3 worm cellular contexts compared by ENCODE assay signal in genomic region chrV:773256-773655, ce11.
TF ChIP-seq lines count a peak whose summit lies in the region.

TSS of gene sti-1 (plus strand) at chrV:773518.

TF ChIP-seq in whole organism, L1 larva, 84 proteins besides CTCF, POLR2A, EP300 and RAD21 (continued from another document and continues in another):
- TF ChIP-seq ceh-90 (tag; optimal IDR thresholded peaks at IDR 0.05; lab: Kevin White, UChicago) = no peak
- TF ChIP-seq egl-13 (tag; optimal IDR thresholded peaks at IDR 0.05; lab: Kevin White, UChicago) = peak; percentile 89
- TF ChIP-seq unc-30 (tag; optimal IDR thresholded peaks at IDR 0.05; lab: Kevin White, UChicago) = no peak
- peak; percentile 39 for TF ChIP-seq nhr-28 (tag; optimal IDR thresholded peaks at IDR 0.05; lab: Kevin White, UChicago)
- TF ChIP-seq lin-15B (tag; optimal IDR thresholded peaks at IDR 0.05; lab: Kevin White, UChicago) = peak; percentile 85
- peak in 2 of 6 experiments; percentile 65 to 90 for TF ChIP-seq elt-3 (tag; optimal IDR thresholded peaks at IDR 0.05; lab: Kevin White, UChicago)
- TF ChIP-seq hlh-4 (tag; optimal IDR thresholded peaks at IDR 0.05; lab: Kevin White, UChicago) = no peak
- peak; percentile 93 for TF ChIP-seq nhr-20 (tag; optimal IDR thresholded peaks at IDR 0.05; lab: Kevin White, UChicago)
- no peak for TF ChIP-seq Y116A8C.19 (tag; optimal IDR thresholded peaks at IDR 0.05; lab: Kevin White, UChicago; ENCODE audit: borderline replicate concordance)
- TF ChIP-seq ceh-63 (GFP tag; optimal IDR thresholded peaks at IDR 0.05; lab: Kevin White, UChicago) = no peak
- peak; percentile 99 to 100 for TF ChIP-seq efl-1 (optimal IDR thresholded peaks at IDR 0.05; lab: Kevin White, UChicago)
- TF ChIP-seq efl-1 (GFP tag; optimal IDR thresholded peaks at IDR 0.05 in 1 of 2; lab: Kevin White, UChicago) = peak; percentile 99 to 100
- peak; percentile 98 for TF ChIP-seq lin-14 (GFP tag; optimal IDR thresholded peaks at IDR 0.05; lab: Kevin White, UChicago)
- peak; percentile 71 for TF ChIP-seq sox-4 (tag; optimal IDR thresholded peaks at IDR 0.05; lab: Kevin White, UChicago)
- peak; percentile 89 to 91 for TF ChIP-seq lsy-2 (tag; optimal IDR thresholded peaks at IDR 0.05; lab: Kevin White, UChicago)
- peak; percentile 93 for TF ChIP-seq nhr-85 (tag; lab: Kevin White, UChicago)
- peak; percentile 97 to 99 for TF ChIP-seq lin-35 (GFP tag; optimal IDR thresholded peaks at IDR 0.05; lab: Kevin White, UChicago)
- no peak for TF ChIP-seq mef-2 (tag; optimal IDR thresholded peaks at IDR 0.05; lab: Kevin White, UChicago)
- TF ChIP-seq snpc-4 (tag; optimal IDR thresholded peaks at IDR 0.05; lab: Kevin White, UChicago) = peak; percentile 65
- TF ChIP-seq snu-23 (GFP tag; optimal IDR thresholded peaks at IDR 0.05; lab: Kevin White, UChicago) = peak; percentile 97
- peak; percentile 81 for TF ChIP-seq irx-1 (tag; optimal IDR thresholded peaks at IDR 0.05; lab: Kevin White, UChicago)
- TF ChIP-seq pqm-1 (tag; optimal IDR thresholded peaks at IDR 0.05; lab: Kevin White, UChicago) = no peak
- peak; percentile 54 for TF ChIP-seq lir-3 (tag; optimal IDR thresholded peaks at IDR 0.05; lab: Kevin White, UChicago; ENCODE audit: poor library complexity)
- peak in 1 of 2 experiments; percentile 75 for TF ChIP-seq mdl-1 (tag; optimal IDR thresholded peaks at IDR 0.05; lab: Kevin White, UChicago)
- peak; percentile 92 for TF ChIP-seq nhr-19 (GFP tag; conservative IDR thresholded peaks at IDR 0.05; lab: Robert Waterston, UW)
- TF ChIP-seq jun-1 (tag; optimal IDR thresholded peaks at IDR 0.05; lab: Kevin White, UChicago) = peak; percentile 86
- TF ChIP-seq nhr-11 (tag; optimal IDR thresholded peaks at IDR 0.05; lab: Kevin White, UChicago) = peak; percentile 81
- TF ChIP-seq efl-3 (GFP tag; optimal IDR thresholded peaks at IDR 0.05; lab: Kevin White, UChicago) = no peak
- peak; percentile 56 for TF ChIP-seq ama-1 (optimal IDR thresholded peaks at IDR 0.05; lab: Kevin White, UChicago)
- TF ChIP-seq pax-3 (tag; optimal IDR thresholded peaks at IDR 0.05; lab: Kevin White, UChicago) = peak; percentile 77
- TF ChIP-seq zag-1 (tag; optimal IDR thresholded peaks at IDR 0.05; lab: Kevin White, UChicago) = no peak
- TF ChIP-seq ztf-4 (tag; optimal IDR thresholded peaks at IDR 0.05; lab: Kevin White, UChicago) = no peak
- peak; percentile 95 for TF ChIP-seq nhr-71 (tag; optimal IDR thresholded peaks at IDR 0.05; lab: Kevin White, UChicago)
- peak; percentile 91 for TF ChIP-seq rnt-1 (tag; optimal IDR thresholded peaks at IDR 0.05; lab: Kevin White, UChicago)
- peak; percentile 87 for TF ChIP-seq unc-86 (tag; optimal IDR thresholded peaks at IDR 0.05; lab: Kevin White, UChicago)
- peak; percentile 74 for TF ChIP-seq blmp-1 (tag; optimal IDR thresholded peaks at IDR 0.05; lab: Kevin White, UChicago)
- TF ChIP-seq ceh-88 (GFP tag; IDR thresholded peaks at IDR 0.05; lab: Robert Waterston, UW) = peak; percentile 53; the same call in 1 of the 2 replicates
- TF ChIP-seq dpl-1 (GFP tag; optimal IDR thresholded peaks at IDR 0.05; lab: Kevin White, UChicago) = peak; percentile 96 to 97 (median 97)
- no peak for TF ChIP-seq C34B4.2 (tag; optimal IDR thresholded peaks at IDR 0.05; lab: Kevin White, UChicago)
- TF ChIP-seq elt-2 (tag; optimal IDR thresholded peaks at IDR 0.05; lab: Kevin White, UChicago) = peak; percentile 49
- TF ChIP-seq C16A3.4 (tag; optimal IDR thresholded peaks at IDR 0.05; lab: Kevin White, UChicago) = peak; percentile 83
- peak; percentile 85 to 92 (median 88) for TF ChIP-seq ceh-82 (tag; optimal IDR thresholded peaks at IDR 0.05; lab: Kevin White, UChicago)
- TF ChIP-seq fkh-8 (tag; optimal IDR thresholded peaks at IDR 0.05; lab: Kevin White, UChicago) = peak; percentile 83
- TF ChIP-seq tbx-2 (tag; optimal IDR thresholded peaks at IDR 0.05; lab: Kevin White, UChicago) = peak; percentile 91

TF ChIP-seq in whole organism, L3 larva, 47 proteins besides CTCF, POLR2A, EP300 and RAD21 (continued from another document):
- peak; percentile 64 for TF ChIP-seq hmg-11 (tag; optimal IDR thresholded peaks at IDR 0.05; lab: Kevin White, UChicago)
- TF ChIP-seq pqm-1 (tag; optimal IDR thresholded peaks at IDR 0.05; lab: Kevin White, UChicago) = peak; percentile 63
- TF ChIP-seq nhr-23 (tag; optimal IDR thresholded peaks at IDR 0.05; lab: Kevin White, UChicago) = peak; percentile 90
- TF ChIP-seq snpc-4 (tag; optimal IDR thresholded peaks at IDR 0.05; lab: Kevin White, UChicago) = peak; percentile 73
- TF ChIP-seq ztf-11 (tag; optimal IDR thresholded peaks at IDR 0.05; lab: Kevin White, UChicago) = no peak
- no peak for TF ChIP-seq ztf-4 (tag; optimal IDR thresholded peaks at IDR 0.05; lab: Kevin White, UChicago)
- no peak for TF ChIP-seq unc-62 (GFP tag; optimal IDR thresholded peaks at IDR 0.05; lab: Kevin White, UChicago)
- no peak for TF ChIP-seq fos-1 (tag; optimal IDR thresholded peaks at IDR 0.05; lab: Kevin White, UChicago)
- TF ChIP-seq egl-27 (tag; optimal IDR thresholded peaks at IDR 0.05; lab: Kevin White, UChicago) = no peak
- peak; percentile 70 for TF ChIP-seq R02D3.7 (tag; optimal IDR thresholded peaks at IDR 0.05; lab: Kevin White, UChicago)
- TF ChIP-seq nhr-12 (tag; optimal IDR thresholded peaks at IDR 0.05; lab: Kevin White, UChicago) = no peak
- no peak for TF ChIP-seq mml-1 (tag; optimal IDR thresholded peaks at IDR 0.05; lab: Kevin White, UChicago)
- TF ChIP-seq lin-39 (tag; optimal IDR thresholded peaks at IDR 0.05; lab: Kevin White, UChicago) = peak; percentile 83
- TF ChIP-seq eor-1 (tag; optimal IDR thresholded peaks at IDR 0.05; lab: Kevin White, UChicago) = peak in 1 of 2 experiments; percentile 8
- peak; percentile 85 for TF ChIP-seq lin-15B (tag; optimal IDR thresholded peaks at IDR 0.05; lab: Kevin White, UChicago)
- peak; percentile 4 for TF ChIP-seq ama-1 (optimal IDR thresholded peaks at IDR 0.05; lab: Kevin White, UChicago)
- TF ChIP-seq ceh-9 (tag; optimal IDR thresholded peaks at IDR 0.05; lab: Kevin White, UChicago) = no peak
- TF ChIP-seq mdl-1 (tag; optimal IDR thresholded peaks at IDR 0.05; lab: Kevin White, UChicago) = no peak
- peak; percentile 72 for TF ChIP-seq ceh-28 (tag; optimal IDR thresholded peaks at IDR 0.05; lab: Kevin White, UChicago)
- TF ChIP-seq ceh-16 (tag; optimal IDR thresholded peaks at IDR 0.05; lab: Kevin White, UChicago) = no peak
- TF ChIP-seq daf-12 (tag; optimal IDR thresholded peaks at IDR 0.05; lab: Kevin White, UChicago) = no peak
- TF ChIP-seq nhr-11 (tag; optimal IDR thresholded peaks at IDR 0.05; lab: Kevin White, UChicago) = no peak
- TF ChIP-seq ceh-82 (tag; optimal IDR thresholded peaks at IDR 0.05; lab: Kevin White, UChicago) = peak; percentile 20
- no peak for TF ChIP-seq fkh-10 (GFP tag; optimal IDR thresholded peaks at IDR 0.05; lab: Kevin White, UChicago)
- no peak for TF ChIP-seq aly-2 (tag; optimal IDR thresholded peaks at IDR 0.05; lab: Kevin White, UChicago)
- TF ChIP-seq elt-2 (tag; optimal IDR thresholded peaks at IDR 0.05; lab: Kevin White, UChicago) = peak; percentile 42
- TF ChIP-seq jun-1 (tag; optimal IDR thresholded peaks at IDR 0.05; lab: Kevin White, UChicago) = peak; percentile 65
- TF ChIP-seq lsy-12 (tag; optimal IDR thresholded peaks at IDR 0.05; lab: Kevin White, UChicago) = peak; percentile 45

TF ChIP-seq in whole organism, young adult, 124 proteins besides CTCF, POLR2A, EP300 and RAD21 (continued from another document and continues in another):
- TF ChIP-seq gei-17 (GFP tag; optimal IDR thresholded peaks at IDR 0.05; lab: Kevin White, UChicago) (no peak), hlh-26 (GFP tag; conservative IDR thresholded peaks at IDR 0.05; lab: Robert Waterston, UW) (no peak), mxl-1 (tag; optimal IDR thresholded peaks at IDR 0.05; lab: Kevin White, UChicago) (no peak), nhr-80 (tag; optimal IDR thresholded peaks at IDR 0.05; lab: Kevin White, UChicago) (no peak), nfya-1 (tag; optimal IDR thresholded peaks at IDR 0.05; lab: Kevin White, UChicago; ENCODE audit: borderline replicate concordance, insufficient read depth) (no peak), Y53G8AR.9 (GFP tag; conservative IDR thresholded peaks at IDR 0.05; lab: Robert Waterston, UW) (no peak), hrde-1 (tag; optimal IDR thresholded peaks at IDR 0.05; lab: Kevin White, UChicago; ENCODE audit: borderline replicate concordance) (no peak), repo-1 (tag; optimal IDR thresholded peaks at IDR 0.05; lab: Kevin White, UChicago) (no peak), cebp-2 (GFP tag; IDR thresholded peaks at IDR 0.05; lab: Robert Waterston, UW) (no peak), ets-4 (GFP tag; optimal IDR thresholded peaks at IDR 0.05; lab: Kevin White, UChicago) (no peak), let-526 (GFP tag; IDR thresholded peaks at IDR 0.05; lab: Robert Waterston, UW) (no peak), ceh-91 (GFP tag; IDR thresholded peaks at IDR 0.05; lab: Robert Waterston, UW) (peak; percentile 47), lin-54 (GFP tag; optimal IDR thresholded peaks at IDR 0.05; lab: Kevin White, UChicago) (peak; percentile 94), B0019.2 (GFP tag; conservative IDR thresholded peaks at IDR 0.05; lab: Robert Waterston, UW) (no peak), lir-1 (GFP tag; conservative IDR thresholded peaks at IDR 0.05; lab: Robert Waterston, UW) (no peak), F55B11.4 (tag; optimal IDR thresholded peaks at IDR 0.05; lab: Kevin White, UChicago; ENCODE audit: borderline replicate concordance, insufficient read depth) (no peak), snpc-3.4 (tag; optimal IDR thresholded peaks at IDR 0.05; lab: Kevin White, UChicago) (peak; percentile 55), D2030.7 (GFP tag; IDR thresholded peaks at IDR 0.05; lab: Robert Waterston, UW) (peak; percentile 85), F33H1.4 (GFP tag; IDR thresholded peaks at IDR 0.05; lab: Robert Waterston, UW) (peak; percentile 28; the same call in 1 of the 2 replicates), K12H6.12 (tag; optimal IDR thresholded peaks at IDR 0.05; lab: Kevin White, UChicago) (peak; percentile 63), madf-6 (GFP tag; IDR thresholded peaks at IDR 0.05; lab: Robert Waterston, UW) (peak; percentile 72), egl-44 (GFP tag; IDR thresholded peaks at IDR 0.05; lab: Robert Waterston, UW) (no peak), xnd-1 (tag; optimal IDR thresholded peaks at IDR 0.05; lab: Kevin White, UChicago) (no peak), nhr-179 (tag; optimal IDR thresholded peaks at IDR 0.05; lab: Kevin White, UChicago) (no peak), T26A5.8 (tag; optimal IDR thresholded peaks at IDR 0.05; lab: Kevin White, UChicago) (no peak), pbrm-1 (GFP tag; IDR thresholded peaks at IDR 0.05; lab: Robert Waterston, UW) (peak; percentile 84), F57A8.1 (GFP tag; optimal IDR thresholded peaks at IDR 0.05; lab: Kevin White, UChicago) (no peak), ztf-18 (tag; optimal IDR thresholded peaks at IDR 0.05; lab: Kevin White, UChicago) (no peak), nhr-90 (tag; optimal IDR thresholded peaks at IDR 0.05; lab: Kevin White, UChicago) (no peak), F23B12.7 (tag; optimal IDR thresholded peaks at IDR 0.05; lab: Kevin White, UChicago; ENCODE audit: insufficient read depth) (peak; percentile 30), unc-130 (GFP tag; optimal IDR thresholded peaks at IDR 0.05; lab: Kevin White, UChicago) (no peak), nhr-120 (GFP tag; IDR thresholded peaks at IDR 0.05; lab: Robert Waterston, UW) (no peak), mcd-1 (GFP tag; IDR thresholded peaks at IDR 0.05; lab: Robert Waterston, UW) (peak; percentile 98), madf-3 (GFP tag; IDR thresholded peaks at IDR 0.05; lab: Robert Waterston, UW) (peak; percentile 70; the same call in 1 of the 2 replicates), him-1 (tag; optimal IDR thresholded peaks at IDR 0.05; lab: Kevin White, UChicago) (peak; percentile 24), sea-2 (GFP tag; IDR thresholded peaks at IDR 0.05; lab: Robert Waterston, UW) (no peak), athp-1 (tag; optimal IDR thresholded peaks at IDR 0.05; lab: Kevin White, UChicago) (no peak), Y67H2A.10 (GFP tag; conservative IDR thresholded peaks at IDR 0.05; lab: Robert Waterston, UW) (no peak), dpl-1 (GFP tag; optimal IDR thresholded peaks at IDR 0.05; lab: Kevin White, UChicago) (peak; percentile 80), F52B5.7 (tag; optimal IDR thresholded peaks at IDR 0.05; lab: Kevin White, UChicago) (no peak), F22D6.2 (tag; optimal IDR thresholded peaks at IDR 0.05; lab: Kevin White, UChicago) (no peak), snpc-1.1 (tag; optimal IDR thresholded peaks at IDR 0.05; lab: Kevin White, UChicago; ENCODE audit: insufficient read depth) (peak; percentile 32), mes-4 (tag; optimal IDR thresholded peaks at IDR 0.05; lab: Kevin White, UChicago) (no peak), fkh-3 (tag; optimal IDR thresholded peaks at IDR 0.05; lab: Kevin White, UChicago) (no peak), zim-3 (tag; optimal IDR thresholded peaks at IDR 0.05; lab: Kevin White, UChicago) (no peak), pha-4 (tag; optimal IDR thresholded peaks at IDR 0.05; lab: Kevin White, UChicago) (no peak), somi-1 (GFP tag; optimal IDR thresholded peaks at IDR 0.05; lab: Kevin White, UChicago) (no peak), lin-26 (GFP tag; IDR thresholded peaks at IDR 0.05; lab: Robert Waterston, UW) (no peak), Y95B8A.8 (GFP tag; IDR thresholded peaks at IDR 0.05; lab: Robert Waterston, UW) (no peak), hlh-12 (tag; optimal IDR thresholded peaks at IDR 0.05; lab: Kevin White, UChicago) (no peak), efl-1 (GFP tag; optimal IDR thresholded peaks at IDR 0.05; lab: Kevin White, UChicago) (peak; percentile 92), mel-28 (tag; optimal IDR thresholded peaks at IDR 0.05; lab: Kevin White, UChicago; ENCODE audit: borderline replicate concordance) (no peak), hmg-1.2 (GFP tag; IDR thresholded peaks at IDR 0.05; lab: Robert Waterston, UW) (peak; percentile 99), tbx-9 (tag; optimal IDR thresholded peaks at IDR 0.05; lab: Kevin White, UChicago; ENCODE audit: borderline replicate concordance) (no peak), snpc-4 (GFP tag; optimal IDR thresholded peaks at IDR 0.05; lab: Kevin White, UChicago) (no peak), snpc-4 (tag; optimal IDR thresholded peaks at IDR 0.05; lab: Kevin White, UChicago) (peak in 3 of 4 experiments; percentile 23 to 65 (median 61)), B0336.3 (GFP tag; IDR thresholded peaks at IDR 0.05; lab: Robert Waterston, UW) (peak; percentile 67), C06A6.2 (GFP tag; conservative IDR thresholded peaks at IDR 0.05; lab: Robert Waterston, UW) (no peak), egrh-3 (GFP tag; IDR thresholded peaks at IDR 0.05; lab: Robert Waterston, UW) (no peak), F37B4.10 (GFP tag; IDR thresholded peaks at IDR 0.05; lab: Robert Waterston, UW) (no peak), T07F8.4 (tag; optimal IDR thresholded peaks at IDR 0.05; lab: Kevin White, UChicago) (no peak), ztf-22 (GFP tag; optimal IDR thresholded peaks at IDR 0.05; lab: Kevin White, UChicago) (no peak), snpc-1.3 (tag; optimal IDR thresholded peaks at IDR 0.05; lab: Kevin White, UChicago; ENCODE audit: insufficient read depth) (peak; percentile 36), die-1 (tag; optimal IDR thresholded peaks at IDR 0.05; lab: Kevin White, UChicago) (no peak), aptf-3 (GFP tag; IDR thresholded peaks at IDR 0.05; lab: Robert Waterston, UW) (no peak), ceh-100 (GFP tag; IDR thresholded peaks at IDR 0.05; lab: Robert Waterston, UW) (no peak), lin-35 (GFP tag; optimal IDR thresholded peaks at IDR 0.05; lab: Kevin White, UChicago) (peak; percentile 39 to 85 (median 72)), ztf-3 (GFP tag; optimal IDR thresholded peaks at IDR 0.05; lab: Kevin White, UChicago) (no peak), attf-5 (GFP tag; optimal IDR thresholded peaks at IDR 0.05; lab: Kevin White, UChicago) (no peak), lin-40 (tag; optimal IDR thresholded peaks at IDR 0.05; lab: Kevin White, UChicago) (peak; percentile 78), ceh-79 (tag; optimal IDR thresholded peaks at IDR 0.05; lab: Kevin White, UChicago) (no peak), lag-1 (GFP tag; IDR thresholded peaks at IDR 0.05; lab: Robert Waterston, UW) (no peak)
